Fruit fly (Drosophila melanogaster) whole organism, embryonic: ENCODE measurements around the gene CG15212.
A peak's percentile ranks its signal among the peaks of the same experiment; 100 is the strongest.

ENCODE experiments used
- B-H2 ChIP-seq: fragments of 200-800 bp; sonication (Bioruptor generic); optimal IDR thresholded peaks from 2 replicates; lab custom pipeline; 2018; ENCODE audit warnings: missing biosample characterization, mild to moderate bottlenecking, missing genetic modification characterization
- CG10209 ChIP-seq: fragments of 200-800 bp; sonication (Bioruptor generic); optimal IDR thresholded peaks from 3 replicates; lab custom pipeline; 2017; ENCODE audit warnings: missing biosample characterization, mild to moderate bottlenecking, missing genetic modification characterization, missing genetic modification reagents
- CG10321 ChIP-seq: fragments of 200-800 bp; sonication (Bioruptor generic); IDR thresholded peaks from 2 replicates; pipeline ENCODE4 v1.3.6; 2022; ENCODE audit warnings: missing biosample characterization, missing genetic modification characterization
- CG10431 ChIP-seq: fragments of 200-800 bp; sonication (Bioruptor generic); optimal IDR thresholded peaks from 3 replicates; lab custom pipeline; 2018; ENCODE audit warnings: missing biosample characterization, mild to moderate bottlenecking, missing genetic modification characterization
- CG10543 ChIP-seq: fragments of 200-800 bp; sonication (Bioruptor generic); optimal IDR thresholded peaks from 3 replicates; lab custom pipeline; 2017; ENCODE audit warnings: missing biosample characterization, mild to moderate bottlenecking, missing genetic modification characterization, moderate library complexity
- CG11398 ChIP-seq: fragments of 200-800 bp; sonication (Bioruptor generic); optimal IDR thresholded peaks from 2 replicates; lab custom pipeline; 2016; ENCODE audit warnings: missing biosample characterization, missing genetic modification characterization
- CG12104 ChIP-seq: fragments of 200-800 bp; sonication (Bioruptor generic); optimal IDR thresholded peaks from 3 replicates; lab custom pipeline; 2016; ENCODE audit warnings: missing biosample characterization, missing genetic modification characterization
- CG12391 ChIP-seq: fragments of 200-800 bp; sonication (Bioruptor generic); optimal IDR thresholded peaks from 3 replicates; lab custom pipeline; 2018; ENCODE audit warnings: missing biosample characterization, mild to moderate bottlenecking, missing genetic modification characterization, moderate library complexity
- CG12942 ChIP-seq: fragments of 200-800 bp; sonication (Bioruptor generic); optimal IDR thresholded peaks from 3 replicates; lab custom pipeline; 2016; ENCODE audit warnings: missing biosample characterization, missing genetic modification characterization
- CG14050 ChIP-seq: fragments of 200-800 bp; sonication (Bioruptor generic); IDR thresholded peaks from 3 replicates; pipeline ENCODE4 v1.3.6; 2022; ENCODE audit warnings: missing biosample characterization, missing genetic modification characterization
- CG15514 ChIP-seq: fragments of 200-800 bp; sonication (Bioruptor generic); optimal IDR thresholded peaks from 3 replicates; lab custom pipeline; 2017; ENCODE audit warnings: missing biosample characterization, missing genetic modification characterization, mild to moderate bottlenecking, moderate library complexity, missing genetic modification reagents
- CG15601 ChIP-seq: fragments of 200-800 bp; sonication (Bioruptor generic); optimal IDR thresholded peaks from 3 replicates; lab custom pipeline; 2019; ENCODE audit warnings: missing biosample characterization, mild to moderate bottlenecking, missing genetic modification characterization, moderate library complexity
- CG17612 ChIP-seq: fragments of 200-800 bp; sonication (Bioruptor generic); IDR thresholded peaks from 2 replicates; pipeline ENCODE4 v1.3.6; 2022; ENCODE audit warnings: missing biosample characterization, missing genetic modification characterization
- CG31365 ChIP-seq: fragments of 200-800 bp; sonication (Bioruptor generic); optimal IDR thresholded peaks from 2 replicates; lab custom pipeline; 2018; ENCODE audit warnings: missing biosample characterization, mild to moderate bottlenecking, missing genetic modification characterization
- CG31441 ChIP-seq: fragments of 200-800 bp; sonication (Bioruptor generic); IDR thresholded peaks from 2 replicates; pipeline ENCODE4 v1.3.6; 2022; ENCODE audit warnings: missing biosample characterization, missing genetic modification characterization
- CG32767 ChIP-seq: fragments of 200-800 bp; sonication (Bioruptor generic); IDR thresholded peaks from 2 replicates; pipeline ENCODE4 v1.3.6; 2022; ENCODE audit warnings: missing biosample characterization, missing genetic modification characterization
- CG32772 ChIP-seq: fragments of 200-800 bp; sonication (Bioruptor generic); IDR thresholded peaks from 2 replicates; pipeline ENCODE4 v1.3.6; 2022; ENCODE audit warnings: missing biosample characterization, missing genetic modification characterization
- CG6272 ChIP-seq: fragments of 200-800 bp; sonication (Bioruptor generic); IDR thresholded peaks from 2 replicates; pipeline ENCODE4 v1.3.6; 2022; ENCODE audit warnings: missing biosample characterization, missing genetic modification characterization
- CG6854 ChIP-seq: fragments of 200-800 bp; sonication (Bioruptor generic); optimal IDR thresholded peaks from 3 replicates; lab custom pipeline; 2017; ENCODE audit warnings: missing biosample characterization, mild to moderate bottlenecking, missing genetic modification characterization
- CG7372 ChIP-seq: fragments of 200-800 bp; sonication (Bioruptor generic); IDR thresholded peaks from 2 replicates; pipeline ENCODE4 v1.3.6; 2022; ENCODE audit warnings: missing biosample characterization, missing genetic modification characterization
- CG7928 ChIP-seq: fragments of 200-800 bp; sonication (Bioruptor generic); optimal IDR thresholded peaks from 2 replicates; lab custom pipeline; 2017; ENCODE audit warnings: missing biosample characterization, mild to moderate bottlenecking, missing genetic modification characterization
- CG9817 ChIP-seq: fragments of 200-800 bp; sonication (Bioruptor generic); optimal IDR thresholded peaks from 2 replicates; lab custom pipeline; 2018; ENCODE audit warnings: missing biosample characterization, mild to moderate bottlenecking, missing genetic modification characterization, moderate library complexity
- Dbx ChIP-seq: fragments of 200-800 bp; sonication (Bioruptor generic); IDR thresholded peaks from 3 replicates; pipeline ENCODE4 v1.3.6; 2022; ENCODE audit warnings: missing biosample characterization, missing genetic modification characterization
- H15 ChIP-seq: fragments of 200-800 bp; sonication (Bioruptor generic); IDR thresholded peaks from 3 replicates; pipeline ENCODE4 v1.3.6; 2022; ENCODE audit warnings: missing biosample characterization, missing genetic modification characterization
- HLH3B ChIP-seq: fragments of 200-800 bp; sonication (Bioruptor generic); IDR thresholded peaks from 2 replicates; pipeline ENCODE4 v1.3.6; 2022; ENCODE audit warnings: missing biosample characterization, missing genetic modification characterization
- HLH4C ChIP-seq: fragments of 200-800 bp; sonication (Bioruptor generic); IDR thresholded peaks from 3 replicates; pipeline ENCODE4 v1.3.6; 2022; ENCODE audit warnings: missing biosample characterization, missing genetic modification characterization; ENCODE audit not compliant: partially characterized antibody
- MTF-1 ChIP-seq: fragments of 200-800 bp; sonication (Bioruptor generic); optimal IDR thresholded peaks from 2 replicates; lab custom pipeline; 2018; ENCODE audit warnings: missing biosample characterization, mild to moderate bottlenecking, missing genetic modification characterization, borderline replicate concordance
- Myb ChIP-seq: fragments of 200-800 bp; sonication (Bioruptor generic); optimal IDR thresholded peaks from 2 replicates; lab custom pipeline; 2016; ENCODE audit warnings: missing biosample characterization, missing genetic modification characterization
- Optix ChIP-seq: fragments of 200-800 bp; sonication (Bioruptor generic); IDR thresholded peaks from 3 replicates; pipeline ENCODE4 v1.3.6; 2022; ENCODE audit warnings: missing biosample characterization, missing genetic modification characterization
- Rfx ChIP-seq: fragments of 200-800 bp; sonication (Bioruptor generic); IDR thresholded peaks from 2 replicates; pipeline ENCODE4 v1.3.6; 2022; ENCODE audit warnings: missing biosample characterization, missing genetic modification characterization
- Spps ChIP-seq: fragments of 200-800 bp; sonication (Bioruptor generic); optimal IDR thresholded peaks from 2 replicates; lab custom pipeline; 2018; ENCODE audit warnings: missing biosample characterization, mild to moderate bottlenecking, missing genetic modification characterization
- ara ChIP-seq: fragments of 200-800 bp; sonication (Bioruptor generic); IDR thresholded peaks from 2 replicates; pipeline ENCODE4 v1.3.6; 2022; ENCODE audit warnings: missing biosample characterization, missing genetic modification characterization
- ato ChIP-seq: fragments of 200-800 bp; sonication (Bioruptor generic); IDR thresholded peaks from 2 replicates; pipeline ENCODE4 v1.3.6; 2022; ENCODE audit warnings: missing biosample characterization, missing genetic modification characterization; ENCODE audit not compliant: partially characterized antibody
- bsh ChIP-seq, 2 experiments: fragments of 200-800 bp; sonication (Bioruptor generic); optimal IDR thresholded peaks; 2 replicates each; lab custom pipeline; 2017 to 2018; ENCODE audit warnings: mild to moderate bottlenecking in 2 of 2, missing biosample characterization in 2 of 2, missing genetic modification characterization in 2 of 2, moderate library complexity in 1 of 2
- chif ChIP-seq, 2 experiments: fragments of 200-800 bp; sonication (Bioruptor generic); optimal IDR thresholded peaks; 3 replicates each; lab custom pipeline; 2016; ENCODE audit warnings: missing biosample characterization in 2 of 2, missing genetic modification characterization in 2 of 2
- corto ChIP-seq: fragments of 200-800 bp; sonication (Bioruptor generic); optimal IDR thresholded peaks from 2 replicates; lab custom pipeline; 2016; ENCODE audit warnings: missing biosample characterization, mild to moderate bottlenecking, missing genetic modification characterization, moderate library complexity
- croc ChIP-seq: fragments of 200-800 bp; sonication (Bioruptor generic); conservative IDR thresholded peaks from 3 replicates; pipeline ENCODE4 v1.3.6; 2022; ENCODE audit warnings: missing biosample characterization, missing genetic modification characterization
- fru ChIP-seq: fragments of >200 bp; optimal IDR thresholded peaks from 2 replicates; lab custom pipeline; 2017
- hb ChIP-seq: fragments of 200-800 bp; sonication (Bioruptor generic); IDR thresholded peaks from 3 replicates; pipeline ENCODE4 v1.3.6; 2022; ENCODE audit warnings: missing biosample characterization, missing genetic modification characterization; ENCODE audit not compliant: partially characterized antibody
- lmd ChIP-seq: fragments of 200-800 bp; sonication (Bioruptor generic); IDR thresholded peaks from 2 replicates; pipeline ENCODE4 v1.3.6; 2022; ENCODE audit warnings: missing biosample characterization, missing genetic modification characterization
- mld ChIP-seq: fragments of 200-800 bp; sonication (Bioruptor generic); IDR thresholded peaks from 3 replicates; pipeline ENCODE4 v1.3.6; 2022; ENCODE audit warnings: missing biosample characterization, missing genetic modification characterization; ENCODE audit not compliant: partially characterized antibody
- pfk ChIP-seq: fragments of 200-800 bp; sonication (Bioruptor generic); optimal IDR thresholded peaks from 2 replicates; lab custom pipeline; 2018; ENCODE audit warnings: missing biosample characterization, mild to moderate bottlenecking, missing genetic modification characterization, moderate library complexity
- run ChIP-seq: fragments of 200-800 bp; sonication (Bioruptor generic); optimal IDR thresholded peaks from 3 replicates; lab custom pipeline; 2018; ENCODE audit warnings: missing biosample characterization, mild to moderate bottlenecking, missing genetic modification characterization
- sc ChIP-seq, 3 experiments: fragments of >200 bp in 2 of 3; fragments of 200-800 bp in 1 of 3; sonication (Bioruptor generic) in 1 of 3; optimal IDR thresholded peaks; 2 replicates in 2 of 3; 3 replicates in 1 of 3; lab custom pipeline; 2017; ENCODE audit warnings: mild to moderate bottlenecking in 1 of 3, missing biosample characterization in 1 of 3, missing genetic modification characterization in 1 of 3, missing genetic modification reagents in 1 of 3
- slou ChIP-seq: fragments of 200-800 bp; sonication (Bioruptor generic); optimal IDR thresholded peaks from 3 replicates; lab custom pipeline; 2016; ENCODE audit warnings: missing biosample characterization, missing genetic modification characterization
- tap ChIP-seq: fragments of 200-800 bp; optimal IDR thresholded peaks from 3 replicates; lab custom pipeline; 2019; ENCODE audit warnings: missing biosample characterization, mild to moderate bottlenecking, missing genetic modification characterization, moderate library complexity
- usp ChIP-seq: fragments of >200 bp; optimal IDR thresholded peaks from 2 replicates; lab custom pipeline; 2017; ENCODE audit warnings: missing biosample characterization, missing genetic modification characterization
- zf30C ChIP-seq: fragments of 200-800 bp; sonication (Bioruptor generic); optimal IDR thresholded peaks from 3 replicates; lab custom pipeline; 2018; ENCODE audit warnings: missing biosample characterization, mild to moderate bottlenecking, missing genetic modification characterization

The CG15212 gene

dm6 chr3L:5154917-5155613 lies 23.7 kb downstream of the CG15212 start (continued):
- TF ChIP-seq CG31365 (tag; lab: Kevin White, UChicago), result peak; percentile 46
- peak; percentile 43 for TF ChIP-seq CG12104 (GFP tag; lab: Kevin White, UChicago)
- peak; percentile 77 for TF ChIP-seq CG6854
- peak; percentile 75 for TF ChIP-seq CG12391
- peak; percentile 69 for TF ChIP-seq CG15514 (GFP tag; lab: Kevin White, UChicago)
- peak; percentile 26 for TF ChIP-seq CG12942 (GFP tag; lab: Kevin White, UChicago)
- TF ChIP-seq CG10543 (GFP tag; lab: Kevin White, UChicago), result peak; percentile 66
- TF ChIP-seq HLH4C (GFP tag; lab: Robert Waterston, UW), result no peak
- no peak for TF ChIP-seq mld
- TF ChIP-seq CG7928, result peak; percentile 12
- TF ChIP-seq CG14050, result peak; percentile 61; the same call in 2 of the 3 replicates
- peak; percentile 77 for TF ChIP-seq H15 (GFP tag; lab: Robert Waterston, UW)
- TF ChIP-seq CG32772, result no peak; the same call in 1 of the 2 replicates
- peak in 1 of 2 experiments; percentile 80 for TF ChIP-seq bsh (GFP tag; optimal IDR thresholded peaks at IDR 0.05; lab: Kevin White, UChicago)
- TF ChIP-seq MTF-1 (GFP tag; lab: Kevin White, UChicago), result no peak
- peak; percentile 85 for TF ChIP-seq Rfx
- TF ChIP-seq CG11398 (GFP tag; lab: Kevin White, UChicago), result peak; percentile 38
- peak; percentile 1 for TF ChIP-seq CG10431 (GFP tag; lab: Kevin White, UChicago)
- TF ChIP-seq corto (GFP tag; lab: Kevin White, UChicago), result no peak
- no peak for TF ChIP-seq ato (GFP tag; lab: Robert Waterston, UW)
- peak; percentile 57 for TF ChIP-seq Myb (GFP tag; lab: Kevin White, UChicago)
- peak; percentile 63; the same call in 1 of the 2 replicates for TF ChIP-seq CG6272 (GFP tag; lab: Robert Waterston, UW)
- peak; percentile 55 to 69 for TF ChIP-seq chif (GFP tag; optimal IDR thresholded peaks at IDR 0.05; lab: Kevin White, UChicago)
- TF ChIP-seq CG31441, result no peak; the same call in none of the 2 replicates
- TF ChIP-seq CG10209 (GFP tag; lab: Kevin White, UChicago), result peak; percentile 59
- no peak; the same call in 1 of the 3 replicates for TF ChIP-seq Optix (GFP tag; lab: Robert Waterston, UW)
- peak; percentile 39 for TF ChIP-seq tap
- TF ChIP-seq CG15601, result peak; percentile 34
- no peak for TF ChIP-seq hb
- peak; percentile 76 for TF ChIP-seq CG7372 (GFP tag; lab: Robert Waterston, UW)
- TF ChIP-seq HLH3B, result peak; percentile 91
- TF ChIP-seq run, result peak; percentile 41
- TF ChIP-seq Spps (tag; lab: Kevin White, UChicago), result peak; percentile 2
- TF ChIP-seq slou (GFP tag; lab: Kevin White, UChicago), result no peak
- no peak for TF ChIP-seq fru (lab: Kevin White, UChicago)
- peak; percentile 72 for TF ChIP-seq zf30C (GFP tag; lab: Kevin White, UChicago)
- TF ChIP-seq pfk, result no peak
- TF ChIP-seq CG32767, result peak; percentile 81
- no peak; the same call in 1 of the 2 replicates for TF ChIP-seq lmd (GFP tag; lab: Robert Waterston, UW)
- no peak for TF ChIP-seq usp (GFP tag; lab: Kevin White, UChicago)
- TF ChIP-seq CG10321 (GFP tag; lab: Robert Waterston, UW), result peak; percentile 41; the same call in 1 of the 2 replicates
- TF ChIP-seq B-H2 (GFP tag; lab: Kevin White, UChicago), result peak; percentile 69
- TF ChIP-seq sc (optimal IDR thresholded peaks at IDR 0.05; lab: Kevin White, UChicago), result no peak
- TF ChIP-seq sc (GFP tag; optimal IDR thresholded peaks at IDR 0.05; lab: Kevin White, UChicago), result no peak
- TF ChIP-seq CG17612 (GFP tag; lab: Robert Waterston, UW), result 0 out of 2 replicates have a peak, but pooled peaks have one; percentile 10
- TF ChIP-seq ara (GFP tag; lab: Robert Waterston, UW), result peak; percentile 69
- TF ChIP-seq Dbx, result peak; percentile 91
- TF ChIP-seq CG9817, result peak; percentile 66
- TF ChIP-seq croc, result peak; percentile 53; the same call in 2 of the 3 replicates
